Worm (Caenorhabditis elegans) whole organism, L2 larva: ENCODE data around the gene F15A4.5.

Experiments used
- C34F6.9 ChIP-seq: fragments of 150-350 bp; optimal IDR thresholded peaks from 2 replicates; lab custom pipeline; 2014; ENCODE audit warnings: missing biosample characterization, missing genetic modification characterization
- F13H6.1 ChIP-seq: sonication (generic microtip); optimal IDR thresholded peaks from 2 replicates; lab custom pipeline; 2016; ENCODE audit warnings: missing genetic modification characterization, missing compliant biosample characterization
- R02D3.7 ChIP-seq: fragments of 150-350 bp; optimal IDR thresholded peaks from 2 replicates; lab custom pipeline; 2014; ENCODE audit warnings: missing biosample characterization, missing genetic modification characterization
- Y55F3AM.14 ChIP-seq: fragments of 200-800 bp; sonication (Bioruptor generic); optimal IDR thresholded peaks from 2 replicates; lab custom pipeline; 2018; ENCODE audit warnings: mild to moderate bottlenecking, missing genetic modification characterization, missing compliant biosample characterization
- ZK546.5 ChIP-seq: sonication (generic microtip); optimal IDR thresholded peaks from 2 replicates; lab custom pipeline; 2017; ENCODE audit warnings: missing biosample characterization, missing genetic modification characterization
- alr-1 ChIP-seq: fragments of 150-350 bp; optimal IDR thresholded peaks from 2 replicates; lab custom pipeline; 2014; ENCODE audit warnings: missing biosample characterization, missing genetic modification characterization
- aly-2 ChIP-seq: fragments of 150-350 bp; optimal IDR thresholded peaks from 2 replicates; lab custom pipeline; 2014; ENCODE audit warnings: missing biosample characterization, missing genetic modification characterization
- ceh-16 ChIP-seq: fragments of 150-350 bp; optimal IDR thresholded peaks from 2 replicates; lab custom pipeline; 2014; ENCODE audit warnings: missing biosample characterization, missing genetic modification characterization
- crh-2 ChIP-seq: sonication (generic microtip); optimal IDR thresholded peaks from 2 replicates; lab custom pipeline; 2017; ENCODE audit warnings: missing biosample characterization, missing genetic modification characterization
- dmd-4 ChIP-seq: sonication (generic microtip); optimal IDR thresholded peaks from 2 replicates; lab custom pipeline; 2017; ENCODE audit warnings: missing biosample characterization, missing genetic modification characterization
- elt-1 ChIP-seq: fragments of 150-350 bp; optimal IDR thresholded peaks from 2 replicates; lab custom pipeline; 2014; ENCODE audit warnings: missing biosample characterization, missing genetic modification characterization
- elt-3 ChIP-seq: sonication (generic microtip); optimal IDR thresholded peaks from 2 replicates; lab custom pipeline; 2017; ENCODE audit warnings: missing biosample characterization, missing genetic modification characterization
- fos-1 ChIP-seq: fragments of 150-350 bp; optimal IDR thresholded peaks from 2 replicates; lab custom pipeline; 2014; ENCODE audit warnings: missing biosample characterization, missing genetic modification characterization
- gmeb-1 ChIP-seq: fragments of 150-350 bp; optimal IDR thresholded peaks from 2 replicates; lab custom pipeline; 2014; ENCODE audit warnings: missing biosample characterization, missing genetic modification characterization
- lin-11 ChIP-seq: fragments of 150-350 bp; sonication (generic microtip); optimal IDR thresholded peaks from 2 replicates; lab custom pipeline; 2014; ENCODE audit warnings: missing biosample characterization, missing genetic modification characterization, inconsistent platforms, mixed read lengths
- lin-13 ChIP-seq: fragments of 150-350 bp; optimal IDR thresholded peaks from 2 replicates; lab custom pipeline; 2014; ENCODE audit warnings: missing biosample characterization, missing genetic modification reagents, missing genetic modification characterization
- lin-39 ChIP-seq: fragments of 150-350 bp; optimal IDR thresholded peaks from 2 replicates; lab custom pipeline; 2014; ENCODE audit warnings: missing biosample characterization, missing genetic modification reagents, missing genetic modification characterization
- lsy-2 ChIP-seq, 2 experiments: fragments of 150-350 bp in 1 of 2; sonication (generic microtip) in 1 of 2; optimal IDR thresholded peaks; 2 replicates each; lab custom pipeline; 2014 to 2017; ENCODE audit warnings: missing biosample characterization in 2 of 2, missing genetic modification characterization in 2 of 2
- mdl-1 ChIP-seq, 2 experiments: fragments of 150-350 bp in 1 of 2; sonication (generic microtip) in 1 of 2; optimal IDR thresholded peaks; 2 replicates each; lab custom pipeline; 2017; ENCODE audit warnings: missing biosample characterization in 2 of 2, missing genetic modification characterization in 2 of 2
- nhr-12 ChIP-seq: fragments of 150-350 bp; optimal IDR thresholded peaks from 2 replicates; lab custom pipeline; 2014; ENCODE audit warnings: missing biosample characterization, missing genetic modification characterization
- nhr-129 ChIP-seq: fragments of 150-350 bp; optimal IDR thresholded peaks from 2 replicates; lab custom pipeline; 2014; ENCODE audit warnings: missing biosample characterization, missing genetic modification characterization
- nhr-21 ChIP-seq: fragments of 150-350 bp; optimal IDR thresholded peaks from 2 replicates; lab custom pipeline; 2014; ENCODE audit warnings: missing biosample characterization, missing genetic modification characterization
- nhr-23 ChIP-seq: fragments of 150-350 bp; optimal IDR thresholded peaks from 2 replicates; lab custom pipeline; 2014; ENCODE audit warnings: missing biosample characterization, missing genetic modification reagents, missing genetic modification characterization
- nhr-237 ChIP-seq: fragments of 150-350 bp; optimal IDR thresholded peaks from 2 replicates; lab custom pipeline; 2014; ENCODE audit warnings: missing biosample characterization, missing genetic modification characterization
- nhr-25 ChIP-seq: fragments of 150-350 bp; sonication (generic microtip); optimal IDR thresholded peaks from 3 replicates; lab custom pipeline; 2014; ENCODE audit warnings: missing biosample characterization, missing genetic modification characterization
- nhr-6 ChIP-seq: fragments of 150-350 bp; optimal IDR thresholded peaks from 2 replicates; lab custom pipeline; 2014; ENCODE audit warnings: missing biosample characterization, missing genetic modification characterization
- peb-1 ChIP-seq: fragments of 150-350 bp; optimal IDR thresholded peaks from 2 replicates; lab custom pipeline; 2014; ENCODE audit warnings: missing biosample characterization, missing genetic modification characterization
- sem-4 ChIP-seq: fragments of 150-350 bp; optimal IDR thresholded peaks from 2 replicates; lab custom pipeline; 2014; ENCODE audit warnings: missing biosample characterization, missing genetic modification reagents, missing genetic modification characterization
- sma-9 ChIP-seq, 2 experiments: fragments of 150-350 bp in 1 of 2; sonication (generic microtip) in 1 of 2; optimal IDR thresholded peaks; 2 replicates each; lab custom pipeline; 2014 to 2016; ENCODE audit warnings: missing genetic modification characterization in 2 of 2, mild to moderate bottlenecking in 1 of 2, missing biosample characterization in 1 of 2, missing compliant biosample characterization in 1 of 2, missing genetic modification reagents in 1 of 2, moderate library complexity in 1 of 2
- snpc-4 ChIP-seq: fragments of 150-350 bp; optimal IDR thresholded peaks from 2 replicates; lab custom pipeline; 2014; ENCODE audit warnings: missing biosample characterization, missing genetic modification characterization
- unc-39 ChIP-seq: fragments of 150-350 bp; optimal IDR thresholded peaks from 2 replicates; lab custom pipeline; 2014; ENCODE audit warnings: missing biosample characterization, missing genetic modification characterization
- unc-55 ChIP-seq: fragments of 150-350 bp; sonication (generic microtip); optimal IDR thresholded peaks from 3 replicates; lab custom pipeline; 2014; ENCODE audit warnings: missing biosample characterization, missing genetic modification reagents, missing genetic modification characterization
- unc-62 ChIP-seq: fragments of 150-350 bp; optimal IDR thresholded peaks from 2 replicates; lab custom pipeline; 2014; ENCODE audit warnings: missing biosample characterization, missing genetic modification reagents, missing genetic modification characterization
- ztf-1 ChIP-seq: fragments of 200-800 bp; sonication (Bioruptor generic); conservative IDR thresholded peaks from 2 replicates; pipeline ENCODE4 v1.3.6; 2022; ENCODE audit warnings: missing genetic modification characterization, missing compliant biosample characterization
- ztf-11 ChIP-seq: sonication (generic microtip); optimal IDR thresholded peaks from 2 replicates; lab custom pipeline; 2017; ENCODE audit warnings: missing biosample characterization, missing genetic modification characterization

Gene F15A4.5

ce11 chrII:12471138-12471855 is at the start of gene F15A4.5, which contains the start of gene phat-8:
Gene F15A4.5, minus strand, starts transcription at chrII:12471238.
Gene phat-8, plus strand, starts transcription at chrII:12471805.
- TF ChIP-seq crh-2 (tag; lab: Kevin White, UChicago), result no peak
- no peak for TF ChIP-seq F13H6.1 (tag; lab: Kevin White, UChicago)
- no peak for TF ChIP-seq nhr-25
- no peak for TF ChIP-seq mdl-1 (tag; optimal IDR thresholded peaks at IDR 0.05; lab: Kevin White, UChicago)
- TF ChIP-seq, all 48 proteins: peak for 0

DNA sequence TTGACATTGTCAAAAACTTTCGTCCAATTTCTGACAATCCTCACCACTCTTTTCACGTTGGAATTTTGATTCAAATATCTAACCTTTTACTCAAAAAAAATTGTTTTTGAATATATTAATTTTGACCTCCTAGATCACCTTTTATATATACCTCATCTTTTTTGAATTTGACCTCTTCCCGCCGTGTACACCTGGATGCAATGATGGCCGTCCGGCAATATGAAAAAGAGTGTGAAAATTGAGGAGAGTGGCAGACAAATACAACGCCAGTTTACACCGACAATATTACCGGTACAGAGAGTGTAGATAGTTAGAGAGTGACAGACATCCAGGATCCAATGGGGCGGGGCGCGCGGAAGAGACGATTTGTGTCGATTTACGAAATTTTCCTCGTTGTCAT is 48.6 kb upstream of the F15A4.5 start, which contains the start of gene ceh-99:
Gene ceh-99, plus strand, starts transcription at position 366 of the 400 bp plus-strand sequence.
- TF ChIP-seq nhr-23 (tag; lab: Kevin White, UChicago) (no peak), crh-2 (tag; lab: Kevin White, UChicago) (no peak), nhr-12 (tag; lab: Kevin White, UChicago) (no peak), unc-55 (no peak), lin-39 (tag; lab: Kevin White, UChicago) (no peak), peb-1 (tag; lab: Kevin White, UChicago) (no peak), unc-39 (tag; lab: Kevin White, UChicago) (no peak), nhr-129 (no peak), fos-1 (tag; lab: Kevin White, UChicago) (no peak), F13H6.1 (tag; lab: Kevin White, UChicago) (no peak), lin-11 (tag; lab: Kevin White, UChicago) (no peak), mdl-1 (tag; optimal IDR thresholded peaks at IDR 0.05; lab: Kevin White, UChicago) (no peak), nhr-25 (no peak), ztf-1 (GFP tag; lab: Robert Waterston, UW) (no peak), dmd-4 (no peak), ceh-16 (tag; lab: Kevin White, UChicago) (no peak), nhr-237 (tag; lab: Kevin White, UChicago) (no peak), lin-13 (GFP tag; lab: Kevin White, UChicago) (no peak)

ce11 chrII:12518809-12519344 is 47.8 kb upstream of the F15A4.5 start, which contains the start of gene srh-70:
Gene srh-70, minus strand, starts transcription at chrII:12518859.
- TF ChIP-seq elt-3 (tag; lab: Kevin White, UChicago) (no peak), nhr-23 (tag; lab: Kevin White, UChicago) (no peak), sma-9 (GFP tag; optimal IDR thresholded peaks at IDR 0.05; lab: Kevin White, UChicago) (peak; percentile 33), sma-9 (tag; optimal IDR thresholded peaks at IDR 0.05; lab: Kevin White, UChicago) (no peak), fos-1 (tag; lab: Kevin White, UChicago) (peak; percentile 78), crh-2 (tag; lab: Kevin White, UChicago) (peak; percentile 55)
- TF ChIP-seq, all 48 proteins: peak for 3

ce11 chrII:12518008-12518407 is 47.0 kb upstream of the F15A4.5 start:
- TF ChIP-seq peb-1 (tag; lab: Kevin White, UChicago), result no peak
- TF ChIP-seq lsy-2 (tag; optimal IDR thresholded peaks at IDR 0.05; lab: Kevin White, UChicago), result no peak
- TF ChIP-seq unc-39 (tag; lab: Kevin White, UChicago), result no peak
- TF ChIP-seq nhr-6, result no peak
- TF ChIP-seq sem-4 (tag; lab: Kevin White, UChicago), result no peak
- no peak for TF ChIP-seq ztf-11 (tag; lab: Kevin White, UChicago)
- no peak for TF ChIP-seq nhr-21 (tag; lab: Kevin White, UChicago)
- TF ChIP-seq gmeb-1 (tag; lab: Kevin White, UChicago), result no peak
- TF ChIP-seq unc-62, result no peak
- no peak for TF ChIP-seq nhr-23 (tag; lab: Kevin White, UChicago)
- no peak for TF ChIP-seq dmd-4
- no peak for TF ChIP-seq nhr-129
- TF ChIP-seq alr-1 (tag; lab: Kevin White, UChicago), result no peak
- no peak for TF ChIP-seq ZK546.5 (tag; lab: Kevin White, UChicago)
- TF ChIP-seq Y55F3AM.14 (GFP tag; lab: Kevin White, UChicago), result no peak
- no peak for TF ChIP-seq lin-11 (tag; lab: Kevin White, UChicago)
- TF ChIP-seq lin-39 (tag; lab: Kevin White, UChicago), result no peak
- TF ChIP-seq aly-2, result no peak

- no peak for TF ChIP-seq nhr-129
- TF ChIP-seq sem-4 (tag; lab: Kevin White, UChicago), result no peak
- no peak for TF ChIP-seq nhr-21 (tag; lab: Kevin White, UChicago)
- no peak for TF ChIP-seq unc-62
- no peak for TF ChIP-seq sma-9 (GFP tag; optimal IDR thresholded peaks at IDR 0.05; lab: Kevin White, UChicago)
- TF ChIP-seq sma-9 (tag; optimal IDR thresholded peaks at IDR 0.05; lab: Kevin White, UChicago), result no peak
- TF ChIP-seq fos-1 (tag; lab: Kevin White, UChicago), result no peak
- TF ChIP-seq R02D3.7 (tag; lab: Kevin White, UChicago), result no peak
- no peak for TF ChIP-seq C34F6.9 (tag; lab: Kevin White, UChicago)
- no peak for TF ChIP-seq snpc-4
- no peak for TF ChIP-seq alr-1 (tag; lab: Kevin White, UChicago)
- TF ChIP-seq elt-1 (tag; lab: Kevin White, UChicago), result no peak
Observed at ce11 chrII:12516313-12516712, 45.3 kb upstream of the F15A4.5 start, which contains the start of gene srh-61. Gene srh-61, minus strand, starts transcription at chrII:12516413.
